Worm (Caenorhabditis elegans) whole organism, L1 larva: ENCODE data around the gene C03B8.3.

Experiments used
- C04F5.9 ChIP-seq: sonication (generic microtip); optimal IDR thresholded peaks from 2 replicates; lab custom pipeline; 2016; ENCODE audit warnings: missing genetic modification characterization, missing compliant biosample characterization
- C16A3.4 ChIP-seq: fragments of 150-350 bp; optimal IDR thresholded peaks from 2 replicates; lab custom pipeline; 2014; ENCODE audit warnings: missing biosample characterization, missing genetic modification characterization
- C34B4.2 ChIP-seq: sonication (generic microtip); optimal IDR thresholded peaks from 2 replicates; lab custom pipeline; 2017; ENCODE audit warnings: mild to moderate bottlenecking, missing genetic modification characterization, missing compliant biosample characterization
- Y116A8C.19 ChIP-seq: sonication (generic microtip); optimal IDR thresholded peaks from 2 replicates; lab custom pipeline; 2016; ENCODE audit warnings: missing compliant biosample characterization, missing genetic modification characterization, borderline replicate concordance
- aha-1 ChIP-seq: fragments of 150-350 bp; optimal IDR thresholded peaks from 2 replicates; lab custom pipeline; 2014; ENCODE audit warnings: missing biosample characterization, missing genetic modification characterization
- alr-1 ChIP-seq: fragments of 200-800 bp; sonication (Bioruptor generic); optimal IDR thresholded peaks from 2 replicates; lab custom pipeline; 2018; ENCODE audit warnings: borderline replicate concordance, mild to moderate bottlenecking, missing genetic modification characterization, missing compliant biosample characterization
- aly-2 ChIP-seq: fragments of 150-350 bp; optimal IDR thresholded peaks from 2 replicates; lab custom pipeline; 2014; ENCODE audit warnings: missing biosample characterization, missing genetic modification characterization
- ama-1 ChIP-seq: fragments of 150-350 bp; optimal IDR thresholded peaks from 2 replicates; lab custom pipeline; 2014
- blmp-1 ChIP-seq: fragments of 150-350 bp; optimal IDR thresholded peaks from 2 replicates; lab custom pipeline; 2014; ENCODE audit warnings: missing biosample characterization, missing genetic modification characterization
- ceh-63 ChIP-seq: fragments of 200-800 bp; sonication (Bioruptor generic); optimal IDR thresholded peaks from 2 replicates; lab custom pipeline; 2018; ENCODE audit warnings: mild to moderate bottlenecking, missing genetic modification characterization, missing compliant biosample characterization
- ceh-82 ChIP-seq, 3 experiments: fragments of 150-350 bp in 1 of 3; sonication (generic microtip) in 2 of 3; optimal IDR thresholded peaks; 2 replicates each; lab custom pipeline; 2014 to 2017; ENCODE audit warnings: missing biosample characterization in 3 of 3, missing genetic modification characterization in 3 of 3
- ceh-88 ChIP-seq: fragments of 200-800 bp; sonication (Bioruptor generic); IDR thresholded peaks from 2 replicates; pipeline ENCODE4 v1.3.6; 2022; ENCODE audit warnings: missing genetic modification characterization, missing compliant biosample characterization
- ces-1 ChIP-seq: fragments of 150-350 bp; optimal IDR thresholded peaks from 2 replicates; lab custom pipeline; 2014; ENCODE audit warnings: missing biosample characterization, missing genetic modification reagents, missing genetic modification characterization
- dsc-1 ChIP-seq: sonication (generic microtip); optimal IDR thresholded peaks from 2 replicates; lab custom pipeline; 2016; ENCODE audit warnings: mild to moderate bottlenecking, missing genetic modification characterization, missing compliant biosample characterization
- efl-1 ChIP-seq, 4 experiments: fragments of 150-350 bp; optimal IDR thresholded peaks in 3 of 4; peaks in 1 of 4; 1 replicate in 1 of 4; 2 replicates in 3 of 4; lab custom pipeline; 2014; ENCODE audit warnings: missing biosample characterization in 2 of 4, missing genetic modification characterization in 2 of 4, missing genetic modification reagents in 2 of 4
- egl-27 ChIP-seq, 2 experiments: fragments of 150-350 bp in 1 of 2; sonication (generic microtip); optimal IDR thresholded peaks; 3 replicates each; lab custom pipeline; 2017 to 2018; ENCODE audit warnings: missing biosample characterization in 2 of 2, missing genetic modification characterization in 2 of 2, missing genetic modification reagents in 2 of 2
- elt-2 ChIP-seq: sonication (generic microtip); optimal IDR thresholded peaks from 2 replicates; lab custom pipeline; 2016; ENCODE audit warnings: missing genetic modification characterization, mild to moderate bottlenecking, inconsistent platforms, missing compliant biosample characterization, missing genetic modification reagents
- elt-3 ChIP-seq, 6 experiments: fragments of 150-350 bp in 1 of 6; sonication (generic microtip); optimal IDR thresholded peaks; 2 replicates each; lab custom pipeline; 2017 to 2018; ENCODE audit warnings: missing biosample characterization in 6 of 6, missing genetic modification characterization in 6 of 6, inconsistent platforms in 1 of 6
- ets-5 ChIP-seq: fragments of 200-800 bp; sonication (Bioruptor generic); IDR thresholded peaks from 2 replicates; pipeline ENCODE4 v1.3.6; 2022; ENCODE audit warnings: missing genetic modification characterization, missing compliant biosample characterization
- fkh-10 ChIP-seq: sonication (generic microtip); optimal IDR thresholded peaks from 2 replicates; lab custom pipeline; 2017; ENCODE audit warnings: missing biosample characterization, missing genetic modification reagents, missing genetic modification characterization
- fkh-4 ChIP-seq: sonication (generic microtip); optimal IDR thresholded peaks from 2 replicates; lab custom pipeline; 2016; ENCODE audit warnings: missing compliant biosample characterization, missing genetic modification characterization, borderline replicate concordance
- fkh-8 ChIP-seq: sonication (generic microtip); optimal IDR thresholded peaks from 2 replicates; lab custom pipeline; 2016; ENCODE audit warnings: mild to moderate bottlenecking, missing genetic modification characterization, missing compliant biosample characterization
- fos-1 ChIP-seq: fragments of 150-350 bp; optimal IDR thresholded peaks from 2 replicates; lab custom pipeline; 2014; ENCODE audit warnings: missing biosample characterization, missing genetic modification characterization
- grh-1 ChIP-seq: fragments of 200-800 bp; sonication (Bioruptor generic); IDR thresholded peaks from 2 replicates; pipeline ENCODE4 v1.3.6; 2022; ENCODE audit warnings: missing genetic modification reagents, missing genetic modification characterization, missing compliant biosample characterization
- hpl-2 ChIP-seq: fragments of 150-350 bp; optimal IDR thresholded peaks from 2 replicates; lab custom pipeline; 2014; ENCODE audit warnings: missing biosample characterization, missing genetic modification reagents, missing genetic modification characterization
- irx-1 ChIP-seq: sonication (generic microtip); optimal IDR thresholded peaks from 2 replicates; lab custom pipeline; 2016; ENCODE audit warnings: missing genetic modification characterization, missing compliant biosample characterization
- jun-1 ChIP-seq: fragments of 150-350 bp; optimal IDR thresholded peaks from 2 replicates; lab custom pipeline; 2014; ENCODE audit warnings: missing biosample characterization, missing genetic modification reagents, missing genetic modification characterization
- lin-14 ChIP-seq: fragments of 200-800 bp; sonication (Bioruptor generic); optimal IDR thresholded peaks from 2 replicates; lab custom pipeline; 2018; ENCODE audit warnings: mild to moderate bottlenecking, missing genetic modification characterization, moderate library complexity, missing compliant biosample characterization
- lin-35 ChIP-seq, 2 experiments: fragments of 150-350 bp; optimal IDR thresholded peaks; 2 replicates each; lab custom pipeline; 2014; ENCODE audit warnings: missing biosample characterization in 2 of 2, missing genetic modification characterization in 2 of 2, missing genetic modification reagents in 2 of 2
- lin-39 ChIP-seq: fragments of 150-350 bp; optimal IDR thresholded peaks from 2 replicates; lab custom pipeline; 2014; ENCODE audit warnings: missing biosample characterization, missing genetic modification reagents, missing genetic modification characterization
- mab-9 ChIP-seq: fragments of 200-800 bp; sonication (Bioruptor generic); IDR thresholded peaks from 2 replicates; pipeline ENCODE4 v1.3.6; 2022; ENCODE audit warnings: missing genetic modification reagents, missing genetic modification characterization, missing compliant biosample characterization
- mef-2 ChIP-seq: fragments of 150-350 bp; optimal IDR thresholded peaks from 2 replicates; lab custom pipeline; 2014; ENCODE audit warnings: missing biosample characterization, missing genetic modification characterization
- mep-1 ChIP-seq: fragments of 150-350 bp; optimal IDR thresholded peaks from 2 replicates; lab custom pipeline; 2014; ENCODE audit warnings: missing biosample characterization, missing genetic modification characterization
- nhr-11 ChIP-seq: fragments of 150-350 bp; optimal IDR thresholded peaks from 2 replicates; lab custom pipeline; 2014; ENCODE audit warnings: missing biosample characterization, missing genetic modification characterization
- nhr-20 ChIP-seq: sonication (generic microtip); optimal IDR thresholded peaks from 2 replicates; lab custom pipeline; 2016; ENCODE audit warnings: mild to moderate bottlenecking, missing genetic modification characterization, missing compliant biosample characterization
- nhr-28 ChIP-seq: fragments of 150-350 bp; optimal IDR thresholded peaks from 2 replicates; lab custom pipeline; 2014; ENCODE audit warnings: missing biosample characterization, missing genetic modification characterization
- nhr-47 ChIP-seq: sonication (generic microtip); optimal IDR thresholded peaks from 2 replicates; lab custom pipeline; 2016; ENCODE audit warnings: mild to moderate bottlenecking, missing genetic modification characterization, moderate library complexity, missing compliant biosample characterization
- nhr-84 ChIP-seq: sonication (generic microtip); optimal IDR thresholded peaks from 2 replicates; lab custom pipeline; 2017; ENCODE audit warnings: missing biosample characterization, missing genetic modification characterization
- nhr-85 ChIP-seq: sonication (generic microtip); peaks from one replicate; lab custom pipeline; 2016; ENCODE audit warnings: missing genetic modification characterization, inconsistent platforms, missing compliant biosample characterization
- pax-3 ChIP-seq: fragments of 200-800 bp; sonication (Bioruptor generic); optimal IDR thresholded peaks from 2 replicates; lab custom pipeline; 2018; ENCODE audit warnings: mild to moderate bottlenecking, missing genetic modification characterization, moderate library complexity, missing compliant biosample characterization
- skn-1 ChIP-seq: fragments of 150-350 bp; optimal IDR thresholded peaks from 2 replicates; lab custom pipeline; 2014; ENCODE audit warnings: missing biosample characterization, missing genetic modification characterization
- snpc-4 ChIP-seq: fragments of 150-350 bp; optimal IDR thresholded peaks from 2 replicates; lab custom pipeline; 2014; ENCODE audit warnings: missing biosample characterization, missing genetic modification characterization
- sox-4 ChIP-seq: sonication (generic microtip); optimal IDR thresholded peaks from 2 replicates; lab custom pipeline; 2016; ENCODE audit warnings: missing genetic modification characterization, missing compliant biosample characterization
- sptf-1 ChIP-seq: fragments of 150-350 bp; optimal IDR thresholded peaks from 2 replicates; lab custom pipeline; 2014; ENCODE audit warnings: missing biosample characterization, missing genetic modification characterization
- swsn-7 ChIP-seq: sonication (generic microtip); optimal IDR thresholded peaks from 2 replicates; lab custom pipeline; 2016; ENCODE audit warnings: missing genetic modification characterization, missing compliant biosample characterization
- unc-130 ChIP-seq: fragments of 150-350 bp; optimal IDR thresholded peaks from 2 replicates; lab custom pipeline; 2017; ENCODE audit warnings: missing biosample characterization, missing genetic modification characterization, inconsistent platforms
- unc-30 ChIP-seq: sonication (generic microtip); optimal IDR thresholded peaks from 2 replicates; lab custom pipeline; 2017; ENCODE audit warnings: missing biosample characterization, missing genetic modification characterization
- unc-62 ChIP-seq: fragments of 150-350 bp; optimal IDR thresholded peaks from 2 replicates; lab custom pipeline; 2014; ENCODE audit warnings: missing biosample characterization, missing genetic modification reagents, missing genetic modification characterization
- unc-86 ChIP-seq: sonication (generic microtip); optimal IDR thresholded peaks from 2 replicates; lab custom pipeline; 2016; ENCODE audit warnings: missing genetic modification characterization, missing compliant biosample characterization
- xbp-1 ChIP-seq: sonication (generic microtip); optimal IDR thresholded peaks from 2 replicates; lab custom pipeline; 2016; ENCODE audit warnings: missing genetic modification characterization, missing compliant biosample characterization
- zag-1 ChIP-seq: fragments of 150-350 bp; optimal IDR thresholded peaks from 2 replicates; lab custom pipeline; 2014; ENCODE audit warnings: missing biosample characterization, missing genetic modification characterization
- zip-4 ChIP-seq: fragments of 200-800 bp; sonication (Bioruptor generic); optimal IDR thresholded peaks from 2 replicates; lab custom pipeline; 2018; ENCODE audit warnings: mild to moderate bottlenecking, missing genetic modification characterization, moderate library complexity, missing compliant biosample characterization

The C03B8.3 gene

ce11 chrIII:7718318-7718717 lies 6.2 kb downstream of the C03B8.3 start (continued):
- TF ChIP-seq nhr-85 (tag; lab: Kevin White, UChicago) (peak; percentile 82), Y116A8C.19 (no peak), ceh-63 (GFP tag; lab: Kevin White, UChicago) (no peak), nhr-11 (tag; lab: Kevin White, UChicago) (no peak), unc-62 (no peak), ceh-82 (tag; optimal IDR thresholded peaks at IDR 0.05; lab: Kevin White, UChicago) (peak in 2 of 3 experiments; percentile 13 to 47), mep-1 (tag; lab: Kevin White, UChicago) (peak; percentile 88), xbp-1 (tag; lab: Kevin White, UChicago) (peak; percentile 47), fkh-10 (GFP tag; lab: Kevin White, UChicago) (no peak), fkh-8 (tag; lab: Kevin White, UChicago) (no peak), egl-27 (tag; optimal IDR thresholded peaks at IDR 0.05; lab: Kevin White, UChicago) (no peak), unc-130 (tag; lab: Kevin White, UChicago) (peak; percentile 62), C34B4.2 (tag; lab: Kevin White, UChicago) (peak; percentile 63), elt-2 (tag; lab: Kevin White, UChicago) (peak; percentile 40), nhr-28 (tag; lab: Kevin White, UChicago) (no peak), ceh-88 (GFP tag; lab: Robert Waterston, UW) (no peak), mef-2 (tag; lab: Kevin White, UChicago) (peak; percentile 11), grh-1 (GFP tag; lab: Robert Waterston, UW) (no peak), zag-1 (no peak), ets-5 (GFP tag; lab: Robert Waterston, UW) (no peak), skn-1 (tag; lab: Kevin White, UChicago) (no peak), ces-1 (GFP tag; lab: Kevin White, UChicago) (no peak), sptf-1 (tag; lab: Kevin White, UChicago) (no peak), nhr-47 (tag; lab: Kevin White, UChicago) (peak; percentile 41), dsc-1 (peak; percentile 19), C16A3.4 (tag; lab: Kevin White, UChicago) (peak; percentile 37), fos-1 (tag; lab: Kevin White, UChicago) (no peak), mab-9 (no peak), aly-2 (tag; lab: Kevin White, UChicago) (no peak), pax-3 (no peak), C04F5.9 (tag; lab: Kevin White, UChicago) (no peak), aha-1 (no peak), snpc-4 (no peak), alr-1 (no peak), nhr-84 (tag; lab: Kevin White, UChicago) (no peak), lin-14 (GFP tag; lab: Kevin White, UChicago) (peak; percentile 99), zip-4 (GFP tag; lab: Kevin White, UChicago) (no peak), nhr-20 (tag; lab: Kevin White, UChicago) (peak; percentile 88), elt-3 (tag; optimal IDR thresholded peaks at IDR 0.05; lab: Kevin White, UChicago) (peak in 5 of 6 experiments; percentile 34 to 71 (median 49)), blmp-1 (tag; lab: Kevin White, UChicago) (peak; percentile 79), fkh-4 (no peak), unc-30 (no peak), lin-35 (GFP tag; optimal IDR thresholded peaks at IDR 0.05; lab: Kevin White, UChicago) (peak; percentile 67 to 72), unc-86 (tag; lab: Kevin White, UChicago) (no peak), ama-1 (lab: Kevin White, UChicago) (peak; percentile 57), irx-1 (no peak), swsn-7 (tag; lab: Kevin White, UChicago) (peak; percentile 49), lin-39 (tag; lab: Kevin White, UChicago) (no peak), hpl-2 (GFP tag; lab: Kevin White, UChicago) (no peak), sox-4 (tag; lab: Kevin White, UChicago) (no peak), efl-1 (optimal IDR thresholded peaks at IDR 0.05; lab: Kevin White, UChicago) (peak; percentile 38 to 43), efl-1 (GFP tag; optimal IDR thresholded peaks at IDR 0.05 in 1 of 2; lab: Kevin White, UChicago) (peak; percentile 19 to 92), jun-1 (tag; lab: Kevin White, UChicago) (no peak)
